Worm (Caenorhabditis elegans): ENCODE data around the gene srx-80.

DNA sequence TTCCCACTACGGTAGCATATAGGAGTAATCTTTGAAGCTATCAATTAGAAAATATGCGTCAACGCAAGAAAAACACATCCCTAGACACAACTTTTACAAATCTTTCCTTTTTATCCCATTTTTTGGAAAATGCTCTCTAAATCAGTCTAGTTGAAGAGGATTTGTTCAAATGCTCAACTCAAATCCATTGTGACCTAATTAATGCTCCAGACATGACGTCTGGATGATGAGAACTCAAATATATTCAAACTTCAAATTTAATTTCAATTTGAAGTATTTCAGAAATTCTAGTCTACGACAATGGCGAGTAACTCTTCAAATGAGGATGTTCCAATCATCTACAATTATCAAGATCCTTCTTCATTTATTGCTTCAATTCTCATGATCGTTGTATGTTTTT, 41.1 kb upstream of the srx-80 start, which contains the start of gene srx-85:
- no peak for TF ChIP-seq ces-1 (GFP tag; optimal IDR thresholded peaks at IDR 0.05)
- no peak for TF ChIP-seq ceh-83 (GFP tag; optimal IDR thresholded peaks at IDR 0.05)
- no peak for TF ChIP-seq mls-2 (tag; optimal IDR thresholded peaks at IDR 0.05)
- no peak for TF ChIP-seq lin-13 (tag; optimal IDR thresholded peaks at IDR 0.05)
- no peak for TF ChIP-seq unc-39 (tag; optimal IDR thresholded peaks at IDR 0.05)
- TF ChIP-seq nhr-76 (tag; optimal IDR thresholded peaks at IDR 0.05): no peak
- no peak for TF ChIP-seq unc-62 (GFP tag; optimal IDR thresholded peaks at IDR 0.05)
